Worm (Caenorhabditis elegans) whole organism, late embryonic: Measurements from ENCODE around the gene D1014.7.

Experiments
- C38D4.7 ChIP-seq: fragments of 200-800 bp; sonication (Bioruptor generic); optimal IDR thresholded peaks from 2 replicates; lab custom pipeline; 2018; ENCODE audit warnings: mild to moderate bottlenecking, missing genetic modification characterization, moderate library complexity, missing compliant biosample characterization
- F13H6.1 ChIP-seq: sonication (generic microtip); optimal IDR thresholded peaks from 2 replicates; lab custom pipeline; 2016; ENCODE audit warnings: missing genetic modification characterization, missing compliant biosample characterization
- ceh-14 ChIP-seq: sonication (generic microtip); optimal IDR thresholded peaks from 2 replicates; lab custom pipeline; 2016; ENCODE audit warnings: missing genotype, missing genetic modification characterization, missing compliant biosample characterization
- ceh-18 ChIP-seq: sonication (generic microtip); optimal IDR thresholded peaks from 2 replicates; lab custom pipeline; 2016; ENCODE audit warnings: missing genetic modification characterization, missing compliant biosample characterization
- ceh-19 ChIP-seq: fragments of 200-800 bp; sonication (Bioruptor generic); optimal IDR thresholded peaks from 2 replicates; lab custom pipeline; 2018; ENCODE audit warnings: mild to moderate bottlenecking, missing genetic modification characterization, missing compliant biosample characterization
- ceh-24 ChIP-seq: sonication (generic microtip); optimal IDR thresholded peaks from 2 replicates; lab custom pipeline; 2016; ENCODE audit warnings: mild to moderate bottlenecking, missing genetic modification characterization, missing compliant biosample characterization
- ceh-34 ChIP-seq: sonication (generic microtip); optimal IDR thresholded peaks from 2 replicates; lab custom pipeline; 2016; ENCODE audit warnings: mild to moderate bottlenecking, missing genetic modification characterization, missing compliant biosample characterization
- ceh-45 ChIP-seq: fragments of 200-800 bp; sonication (Bioruptor generic); IDR thresholded peaks from 2 replicates; pipeline ENCODE4 v1.3.6; 2022; ENCODE audit warnings: missing genetic modification reagents, missing genetic modification characterization, missing compliant biosample characterization
- ceh-48 ChIP-seq: sonication (generic microtip); optimal IDR thresholded peaks from 2 replicates; lab custom pipeline; 2016; ENCODE audit warnings: missing genetic modification characterization, inconsistent platforms, missing compliant biosample characterization
- ceh-6 ChIP-seq: fragments of 200-800 bp; sonication (Bioruptor generic); optimal IDR thresholded peaks from 2 replicates; lab custom pipeline; 2018; ENCODE audit warnings: mild to moderate bottlenecking, missing genetic modification characterization, missing compliant biosample characterization
- elt-2 ChIP-seq: sonication (generic microtip); optimal IDR thresholded peaks from 2 replicates; lab custom pipeline; 2016; ENCODE audit warnings: missing genetic modification reagents, missing genetic modification characterization, missing compliant biosample characterization
- elt-4 ChIP-seq: sonication (generic microtip); optimal IDR thresholded peaks from 2 replicates; lab custom pipeline; 2016; ENCODE audit warnings: missing genetic modification characterization, missing compliant biosample characterization
- ets-4 ChIP-seq: sonication (generic microtip); optimal IDR thresholded peaks from 2 replicates; lab custom pipeline; 2016; ENCODE audit warnings: missing genetic modification characterization, missing compliant biosample characterization
- fkh-6 ChIP-seq: sonication (generic microtip); optimal IDR thresholded peaks from 2 replicates; lab custom pipeline; 2016; ENCODE audit warnings: missing genetic modification characterization, missing compliant biosample characterization
- gmeb-2 ChIP-seq: sonication (generic microtip); optimal IDR thresholded peaks from 2 replicates; lab custom pipeline; 2016; ENCODE audit warnings: missing genetic modification characterization, inconsistent platforms, missing compliant biosample characterization
- hlh-15 ChIP-seq: sonication (generic microtip); optimal IDR thresholded peaks from 2 replicates; lab custom pipeline; 2016; ENCODE audit warnings: missing genetic modification characterization, missing compliant biosample characterization
- lim-6 ChIP-seq: sonication (generic microtip); optimal IDR thresholded peaks from 2 replicates; lab custom pipeline; 2016; ENCODE audit warnings: missing genetic modification characterization, missing compliant biosample characterization
- madf-2 ChIP-seq: sonication (generic microtip); optimal IDR thresholded peaks from 2 replicates; lab custom pipeline; 2017; ENCODE audit warnings: missing genetic modification characterization, missing compliant biosample characterization
- mec-3 ChIP-seq: sonication (generic microtip); optimal IDR thresholded peaks from 2 replicates; lab custom pipeline; 2016; ENCODE audit warnings: borderline replicate concordance, missing genetic modification characterization, missing compliant biosample characterization
- nfya-1 ChIP-seq: sonication (generic microtip); optimal IDR thresholded peaks from 2 replicates; lab custom pipeline; 2017; ENCODE audit warnings: missing genetic modification characterization, mild to moderate bottlenecking, missing compliant biosample characterization, antibody characterized with exemption, moderate library complexity
- nhr-11 ChIP-seq: fragments of 150-350 bp; optimal IDR thresholded peaks from 2 replicates; lab custom pipeline; 2014; ENCODE audit warnings: missing biosample characterization, missing genetic modification characterization
- odd-2 ChIP-seq: sonication (generic microtip); optimal IDR thresholded peaks from 2 replicates; lab custom pipeline; 2017; ENCODE audit warnings: antibody characterized with exemption, mild to moderate bottlenecking, missing genetic modification characterization, missing compliant biosample characterization
- pag-3 ChIP-seq: sonication (generic microtip); optimal IDR thresholded peaks from 2 replicates; lab custom pipeline; 2016; ENCODE audit warnings: missing compliant biosample characterization, missing genetic modification characterization, borderline replicate concordance
- pat-9 ChIP-seq: fragments of 200-800 bp; sonication (Bioruptor generic); optimal IDR thresholded peaks from 2 replicates; lab custom pipeline; 2018; ENCODE audit warnings: mild to moderate bottlenecking, missing genetic modification characterization, moderate library complexity, missing compliant biosample characterization
- pha-4 ChIP-seq: fragments of 150-350 bp; optimal IDR thresholded peaks from 2 replicates; lab custom pipeline; 2018; ENCODE audit warnings: missing biosample characterization, missing genetic modification reagents, missing genetic modification characterization
- pqm-1 ChIP-seq: sonication (generic microtip); optimal IDR thresholded peaks from 2 replicates; lab custom pipeline; 2016; ENCODE audit warnings: missing genetic modification characterization, missing compliant biosample characterization
- ref-2 ChIP-seq: sonication (generic microtip); optimal IDR thresholded peaks from 2 replicates; lab custom pipeline; 2016; ENCODE audit warnings: missing genetic modification characterization, missing compliant biosample characterization
- sdc-2 ChIP-seq: sonication (generic microtip); optimal IDR thresholded peaks from 2 replicates; lab custom pipeline; 2016; ENCODE audit warnings: missing genotype, missing genetic modification characterization, missing compliant biosample characterization
- sox-2 ChIP-seq: fragments of 200-800 bp; sonication (Bioruptor generic); IDR thresholded peaks from 2 replicates; pipeline ENCODE4 v1.3.6; 2022; ENCODE audit warnings: missing genetic modification reagents, missing genetic modification characterization, missing compliant biosample characterization
- sox-4 ChIP-seq: sonication (generic microtip); optimal IDR thresholded peaks from 2 replicates; lab custom pipeline; 2017; ENCODE audit warnings: mild to moderate bottlenecking, missing genetic modification characterization, inconsistent platforms, missing compliant biosample characterization
- tbx-2 ChIP-seq: sonication (generic microtip); optimal IDR thresholded peaks from 2 replicates; lab custom pipeline; 2016; ENCODE audit warnings: missing genetic modification characterization, missing compliant biosample characterization
- tbx-7 ChIP-seq: sonication (generic microtip); optimal IDR thresholded peaks from 2 replicates; lab custom pipeline; 2016; ENCODE audit warnings: missing genotype, missing genetic modification characterization, missing compliant biosample characterization
- ttx-3 ChIP-seq: sonication (generic microtip); optimal IDR thresholded peaks from 2 replicates; lab custom pipeline; 2016; ENCODE audit warnings: missing genetic modification reagents, missing genetic modification characterization, missing compliant biosample characterization
- unc-3 ChIP-seq, 2 experiments: fragments of 200-800 bp in 1 of 2; sonication (Bioruptor generic) in 1 of 2; sonication (generic microtip) in 1 of 2; conservative IDR thresholded peaks in 1 of 2; optimal IDR thresholded peaks in 1 of 2; 2 replicates each; pipeline versions ENCODE4 v1.3.6 to Lab custom; 2016 to 2022; ENCODE audit warnings: missing compliant biosample characterization in 2 of 2, missing genetic modification characterization in 2 of 2, missing genetic modification reagents in 1 of 2
- unc-42 ChIP-seq: sonication (generic microtip); optimal IDR thresholded peaks from 2 replicates; lab custom pipeline; 2016; ENCODE audit warnings: missing genotype, missing genetic modification characterization, missing compliant biosample characterization
- unc-55 ChIP-seq: sonication (generic microtip); optimal IDR thresholded peaks from 2 replicates; lab custom pipeline; 2017; ENCODE audit warnings: missing biosample characterization, missing genetic modification reagents, missing genetic modification characterization
- zip-5 ChIP-seq: sonication (generic microtip); optimal IDR thresholded peaks from 2 replicates; lab custom pipeline; 2016; ENCODE audit warnings: missing genetic modification characterization, missing compliant biosample characterization

Gene D1014.7

DNA sequence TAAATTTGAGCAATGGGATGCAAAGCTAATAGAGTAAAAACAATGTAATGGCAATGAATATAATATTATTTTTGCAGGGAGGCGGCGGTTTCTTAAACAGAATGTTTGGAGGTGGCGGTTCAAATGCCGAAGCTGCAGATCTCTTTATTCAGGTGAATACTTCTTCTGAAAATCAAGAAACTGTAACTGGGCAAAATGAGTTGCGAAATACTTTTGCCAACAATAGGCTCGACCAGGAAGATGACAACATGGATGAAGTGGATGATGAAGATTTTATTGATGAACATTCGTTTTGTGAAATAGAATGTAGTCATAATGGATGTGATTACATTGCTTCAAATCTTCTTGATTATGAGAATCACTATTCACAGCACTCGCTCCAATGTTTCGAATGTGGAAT lies 12.7 kb downstream of the D1014.7 start:
- TF ChIP-seq unc-42 (tag; lab: Kevin White, UChicago) (no peak), ceh-34 (tag; lab: Kevin White, UChicago) (no peak), zip-5 (tag; lab: Kevin White, UChicago) (no peak), pqm-1 (tag; lab: Kevin White, UChicago) (no peak), ceh-45 (GFP tag; lab: Robert Waterston, UW) (no peak)

DNA sequence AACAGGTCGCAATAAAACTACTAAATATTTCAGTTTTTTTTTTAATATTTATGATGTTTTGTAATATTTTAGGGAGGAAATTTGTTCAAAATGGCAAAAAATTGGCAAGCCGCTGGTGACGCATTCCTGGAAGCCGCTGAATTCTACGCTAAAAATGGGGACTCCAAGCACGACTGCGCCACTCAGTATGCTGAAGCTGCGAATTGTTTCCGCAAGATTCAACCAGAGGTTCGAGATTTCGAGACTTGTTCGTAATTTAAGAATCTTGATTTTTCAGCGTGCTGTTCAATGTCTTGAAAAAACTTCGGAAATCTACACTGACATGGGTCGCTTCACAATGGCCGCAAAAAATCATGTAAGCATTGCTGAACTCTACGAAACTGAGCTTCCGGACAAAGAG lies 13.6 kb downstream of the D1014.7 start:
- TF ChIP-seq lim-6 (no peak), ceh-6 (no peak), elt-2 (no peak), ref-2 (tag; lab: Kevin White, UChicago) (no peak), pha-4 (tag; lab: Kevin White, UChicago) (no peak), unc-42 (tag; lab: Kevin White, UChicago) (no peak), odd-2 (tag; lab: Kevin White, UChicago) (no peak), tbx-2 (tag; lab: Kevin White, UChicago) (no peak), ttx-3 (tag; lab: Kevin White, UChicago) (no peak), pat-9 (tag; lab: Kevin White, UChicago) (no peak), ceh-48 (tag; lab: Kevin White, UChicago) (no peak), C38D4.7 (no peak), sox-4 (no peak), hlh-15 (tag; lab: Kevin White, UChicago) (no peak), ceh-24 (no peak), unc-3 (GFP tag; conservative IDR thresholded peaks at IDR 0.05; lab: Robert Waterston, UW) (no peak), unc-3 (tag; optimal IDR thresholded peaks at IDR 0.05; lab: Kevin White, UChicago) (no peak), pqm-1 (tag; lab: Kevin White, UChicago) (no peak), ets-4 (tag; lab: Kevin White, UChicago) (no peak), elt-4 (tag; lab: Kevin White, UChicago) (no peak), sox-2 (GFP tag; lab: Robert Waterston, UW) (no peak)

ce11 chrV:8132926-8133325 lies 14.9 kb downstream of the D1014.7 start, which contains the start of gene D1014.4:
Gene D1014.4, plus strand, starts transcription at chrV:8133226.
- no peak for TF ChIP-seq nhr-11 (tag; lab: Kevin White, UChicago)
- no peak for TF ChIP-seq unc-55 (GFP tag; lab: Kevin White, UChicago)
- no peak for TF ChIP-seq pag-3 (tag; lab: Kevin White, UChicago)
- no peak for TF ChIP-seq ceh-18 (tag; lab: Kevin White, UChicago)
- TF ChIP-seq unc-42 (tag; lab: Kevin White, UChicago), result no peak

ce11 chrV:8143605-8144004 lies 25.5 kb downstream of the D1014.7 start, which contains the start of gene D1014.2:
Gene D1014.2, plus strand, starts transcription at chrV:8143905.
- TF ChIP-seq sdc-2 (no peak), madf-2 (tag; lab: Kevin White, UChicago) (no peak), pat-9 (tag; lab: Kevin White, UChicago) (no peak), mec-3 (no peak), ceh-19 (GFP tag; lab: Kevin White, UChicago) (no peak), nfya-1 (tag; lab: Kevin White, UChicago) (no peak), zip-5 (tag; lab: Kevin White, UChicago) (no peak), gmeb-2 (tag; lab: Kevin White, UChicago) (no peak), F13H6.1 (no peak), fkh-6 (tag; lab: Kevin White, UChicago) (no peak)

- TF ChIP-seq madf-2 (tag; lab: Kevin White, UChicago) (no peak), sox-4 (no peak), pag-3 (tag; lab: Kevin White, UChicago) (no peak), lim-6 (no peak), ceh-14 (no peak), mec-3 (no peak), odd-2 (tag; lab: Kevin White, UChicago) (no peak), tbx-7 (tag; lab: Kevin White, UChicago) (no peak), fkh-6 (tag; lab: Kevin White, UChicago) (no peak), ttx-3 (tag; lab: Kevin White, UChicago) (no peak), C38D4.7 (no peak)
These were observed 26.5 kb downstream of the D1014.7 start for ce11 chrV:8144515-8144914.
